Worm (Caenorhabditis elegans): ENCODE results near the gene nac-2.

Gene nac-2

DNA sequence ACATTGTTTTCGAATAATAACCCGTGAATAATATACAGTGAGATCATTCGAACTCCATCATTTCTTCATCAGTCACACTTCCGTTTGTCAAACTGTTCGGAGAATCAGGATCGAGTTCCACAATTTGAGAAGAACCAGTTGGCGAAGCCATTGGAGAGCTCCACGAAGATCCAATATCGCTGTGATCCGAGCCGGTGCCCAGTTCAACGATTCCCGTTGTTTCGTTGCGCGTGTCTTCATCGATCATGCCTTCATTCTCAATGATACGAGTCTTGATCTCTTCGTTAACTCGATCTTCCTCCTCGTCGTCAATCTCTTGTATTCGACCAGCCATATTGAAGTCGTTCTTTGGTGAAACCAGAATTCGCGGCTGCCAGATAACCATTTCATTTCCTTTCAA, 8.6 kb upstream of the nac-2 start (continued):
- TF ChIP-seq elt-2 (tag; optimal IDR thresholded peaks at IDR 0.05) (no peak), unc-130 (tag; optimal IDR thresholded peaks at IDR 0.05) (no peak), mef-2 (tag; optimal IDR thresholded peaks at IDR 0.05) (no peak), aly-2 (tag; optimal IDR thresholded peaks at IDR 0.05) (no peak), mep-1 (tag; optimal IDR thresholded peaks at IDR 0.05) (no peak), nhr-19 (GFP tag; conservative IDR thresholded peaks at IDR 0.05) (no peak), blmp-1 (tag; optimal IDR thresholded peaks at IDR 0.05) (no peak), ztf-11 (tag; optimal IDR thresholded peaks at IDR 0.05) (no peak)

DNA sequence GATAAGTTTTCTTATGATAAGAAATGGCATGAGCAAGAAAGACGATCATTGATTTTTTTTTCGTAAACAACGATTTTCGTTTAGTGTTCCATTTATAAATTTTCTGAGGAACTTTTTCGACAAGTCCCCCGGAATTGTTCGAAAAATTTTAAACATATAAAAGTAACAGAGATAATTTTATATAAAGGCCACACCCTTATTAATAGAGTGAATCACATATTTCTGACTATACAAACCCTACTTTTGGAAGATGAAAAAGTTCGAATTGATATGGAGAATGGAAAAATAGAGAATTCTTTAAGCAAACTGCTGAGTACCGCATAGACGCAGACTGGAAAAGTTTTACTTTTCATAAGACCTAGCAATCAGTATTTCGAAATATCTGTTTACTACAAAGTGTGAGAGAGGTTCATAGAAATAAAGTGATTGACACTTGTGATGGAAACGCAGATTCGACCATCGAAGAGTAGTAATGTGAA, 8.1 kb upstream of the nac-2 start:
- TF ChIP-seq F16B12.6 (tag; optimal IDR thresholded peaks at IDR 0.05) (peak; percentile 30), nhr-77 (tag; optimal IDR thresholded peaks at IDR 0.05) (no peak), ceh-88 (GFP tag; IDR thresholded peaks at IDR 0.05) (peak; percentile 78; the same call in 1 of the 2 replicates), lsy-2 (tag; optimal IDR thresholded peaks at IDR 0.05) (peak; percentile 79 to 87), isw-1 (GFP tag; IDR thresholded peaks at IDR 0.05) (peak; percentile 45), nhr-84 (tag; optimal IDR thresholded peaks at IDR 0.05) (no peak), snpc-4 (tag; optimal IDR thresholded peaks at IDR 0.05) (peak; percentile 47), lin-35 (GFP tag; optimal IDR thresholded peaks at IDR 0.05) (peak; percentile 50 to 87), lin-15B (tag; optimal IDR thresholded peaks at IDR 0.05) (peak; percentile 23), fkh-4 (tag; optimal IDR thresholded peaks at IDR 0.05; ENCODE audit: borderline replicate concordance) (no peak), nhr-11 (tag; optimal IDR thresholded peaks at IDR 0.05) (no peak), nhr-20 (tag; optimal IDR thresholded peaks at IDR 0.05) (peak; percentile 84), C04F5.9 (tag; optimal IDR thresholded peaks at IDR 0.05) (peak; percentile 21), hlh-4 (tag; optimal IDR thresholded peaks at IDR 0.05) (no peak), ceh-90 (tag; optimal IDR thresholded peaks at IDR 0.05) (no peak), efl-3 (GFP tag; optimal IDR thresholded peaks at IDR 0.05) (no peak), mef-2 (tag; optimal IDR thresholded peaks at IDR 0.05) (no peak), nhr-85 (tag) (peak; percentile 95), unc-98 (GFP tag; IDR thresholded peaks at IDR 0.05) (no peak), sup-37 (GFP tag; optimal IDR thresholded peaks at IDR 0.05) (no peak), pqm-1 (tag; optimal IDR thresholded peaks at IDR 0.05) (no peak), nhr-47 (tag; optimal IDR thresholded peaks at IDR 0.05) (peak; percentile 68), blmp-1 (tag; optimal IDR thresholded peaks at IDR 0.05) (peak; percentile 66), jun-1 (tag; optimal IDR thresholded peaks at IDR 0.05) (peak; percentile 3), sptf-1 (tag; optimal IDR thresholded peaks at IDR 0.05) (no peak), mep-1 (tag; optimal IDR thresholded peaks at IDR 0.05) (peak; percentile 98), C34B4.2 (tag; optimal IDR thresholded peaks at IDR 0.05) (no peak), C16A3.4 (tag; optimal IDR thresholded peaks at IDR 0.05) (peak; percentile 76), nhr-19 (GFP tag; conservative IDR thresholded peaks at IDR 0.05) (peak; percentile 83), vab-15 (tag; optimal IDR thresholded peaks at IDR 0.05) (no peak), aly-2 (tag; optimal IDR thresholded peaks at IDR 0.05) (peak; percentile 99), tbx-2 (tag; optimal IDR thresholded peaks at IDR 0.05) (peak; percentile 6), elt-3 (tag; optimal IDR thresholded peaks at IDR 0.05) (peak in 3 of 6 experiments; percentile 85 to 86 (median 86)), nhr-76 (tag; optimal IDR thresholded peaks at IDR 0.05) (no peak), aha-1 (tag; optimal IDR thresholded peaks at IDR 0.05) (no peak), irx-1 (tag; optimal IDR thresholded peaks at IDR 0.05) (peak; percentile 60), zag-1 (tag; optimal IDR thresholded peaks at IDR 0.05) (no peak), nhr-90 (tag; optimal IDR thresholded peaks at IDR 0.05; ENCODE audit: poor library complexity) (peak; percentile 70), Y116A8C.19 (tag; optimal IDR thresholded peaks at IDR 0.05; ENCODE audit: borderline replicate concordance) (no peak), zip-4 (GFP tag; optimal IDR thresholded peaks at IDR 0.05) (peak; percentile 43), rnt-1 (tag; optimal IDR thresholded peaks at IDR 0.05) (peak; percentile 75), nhr-71 (tag; optimal IDR thresholded peaks at IDR 0.05) (peak; percentile 93), dsc-1 (tag; optimal IDR thresholded peaks at IDR 0.05) (peak; percentile 52), ceh-82 (tag; optimal IDR thresholded peaks at IDR 0.05) (peak in 1 of 3 experiments; percentile 58), unc-62 (GFP tag; optimal IDR thresholded peaks at IDR 0.05) (no peak), snu-23 (GFP tag; optimal IDR thresholded peaks at IDR 0.05) (peak; percentile 89), ama-1 (optimal IDR thresholded peaks at IDR 0.05) (peak; percentile 97), fkh-8 (tag; optimal IDR thresholded peaks at IDR 0.05) (peak; percentile 75), fos-1 (tag; optimal IDR thresholded peaks at IDR 0.05) (no peak)
